Worm (Caenorhabditis elegans): Measurements from ENCODE around the gene hbl-1.

- no peak for TF ChIP-seq tab-1 (GFP tag; IDR thresholded peaks at IDR 0.05)
- TF ChIP-seq med-1 (GFP tag; optimal IDR thresholded peaks at IDR 0.05; ENCODE audit: insufficient read depth): no peak
- no peak for TF ChIP-seq T22C8.4 (GFP tag; IDR thresholded peaks at IDR 0.05)
These were observed 2.1 kb upstream of the hbl-1 start for ce11 chrX:5819702-5820470.
